Worm (Caenorhabditis elegans) whole organism, L1 larva: ENCODE measurements around the gene F10E9.11.

ENCODE experiments used
- aly-2 ChIP-seq: fragments of 150-350 bp; optimal IDR thresholded peaks from 2 replicates; lab custom pipeline; 2014; ENCODE audit warnings: missing biosample characterization, missing genetic modification characterization
- ces-1 ChIP-seq: fragments of 150-350 bp; optimal IDR thresholded peaks from 2 replicates; lab custom pipeline; 2014; ENCODE audit warnings: missing biosample characterization, missing genetic modification reagents, missing genetic modification characterization
- ets-5 ChIP-seq: fragments of 200-800 bp; sonication (Bioruptor generic); IDR thresholded peaks from 2 replicates; pipeline ENCODE4 v1.3.6; 2022; ENCODE audit warnings: missing genetic modification characterization, missing compliant biosample characterization
- nhr-12 ChIP-seq: sonication (generic microtip); optimal IDR thresholded peaks from 2 replicates; lab custom pipeline; 2017; ENCODE audit warnings: missing biosample characterization, missing genetic modification characterization
- pqm-1 ChIP-seq: sonication (generic microtip); optimal IDR thresholded peaks from 3 replicates; lab custom pipeline; 2017; ENCODE audit warnings: missing biosample characterization, missing genetic modification characterization

- TF ChIP-seq pqm-1 (tag; lab: Kevin White, UChicago) (no peak), ces-1 (GFP tag; lab: Kevin White, UChicago) (no peak), nhr-12 (no peak), ets-5 (GFP tag; lab: Robert Waterston, UW) (no peak), aly-2 (tag; lab: Kevin White, UChicago) (no peak)
Measured at ce11 chrIII:8275871-8276270, 43.2 kb downstream of the F10E9.11 start, which contains the start of gene clec-160.
